Worm (Caenorhabditis elegans) whole organism, L2 larva: Measurements from ENCODE around the gene K09C6.2.

Experiments
- C34F6.9 ChIP-seq: fragments of 150-350 bp; optimal IDR thresholded peaks from 2 replicates; lab custom pipeline; 2014; ENCODE audit warnings: missing biosample characterization, missing genetic modification characterization
- F13H6.1 ChIP-seq: sonication (generic microtip); optimal IDR thresholded peaks from 2 replicates; lab custom pipeline; 2016; ENCODE audit warnings: missing genetic modification characterization, missing compliant biosample characterization
- Y55F3AM.14 ChIP-seq: fragments of 200-800 bp; sonication (Bioruptor generic); optimal IDR thresholded peaks from 2 replicates; lab custom pipeline; 2018; ENCODE audit warnings: mild to moderate bottlenecking, missing genetic modification characterization, missing compliant biosample characterization
- ZK546.5 ChIP-seq: sonication (generic microtip); optimal IDR thresholded peaks from 2 replicates; lab custom pipeline; 2017; ENCODE audit warnings: missing biosample characterization, missing genetic modification characterization
- alr-1 ChIP-seq: fragments of 150-350 bp; optimal IDR thresholded peaks from 2 replicates; lab custom pipeline; 2014; ENCODE audit warnings: missing biosample characterization, missing genetic modification characterization
- aly-2 ChIP-seq: fragments of 150-350 bp; optimal IDR thresholded peaks from 2 replicates; lab custom pipeline; 2014; ENCODE audit warnings: missing biosample characterization, missing genetic modification characterization
- ama-1 ChIP-seq: fragments of 150-350 bp; optimal IDR thresholded peaks from 2 replicates; lab custom pipeline; 2018; ENCODE audit warnings: inconsistent platforms
- blmp-1 ChIP-seq: sonication (generic microtip); optimal IDR thresholded peaks from 2 replicates; lab custom pipeline; 2017; ENCODE audit warnings: missing genetic modification characterization, mild to moderate bottlenecking, missing compliant biosample characterization, antibody characterized with exemption, moderate library complexity; ENCODE audit not compliant: insufficient read depth
- ceh-16 ChIP-seq: fragments of 150-350 bp; optimal IDR thresholded peaks from 2 replicates; lab custom pipeline; 2014; ENCODE audit warnings: missing biosample characterization, missing genetic modification characterization
- ceh-82 ChIP-seq: fragments of 150-350 bp; optimal IDR thresholded peaks from 2 replicates; lab custom pipeline; 2014; ENCODE audit warnings: missing biosample characterization, missing genetic modification characterization
- crh-2 ChIP-seq: sonication (generic microtip); optimal IDR thresholded peaks from 2 replicates; lab custom pipeline; 2017; ENCODE audit warnings: missing biosample characterization, missing genetic modification characterization
- egl-27 ChIP-seq: sonication (generic microtip); optimal IDR thresholded peaks from 3 replicates; lab custom pipeline; 2017; ENCODE audit warnings: missing biosample characterization, missing genetic modification reagents, missing genetic modification characterization
- elt-1 ChIP-seq: fragments of 150-350 bp; optimal IDR thresholded peaks from 2 replicates; lab custom pipeline; 2014; ENCODE audit warnings: missing biosample characterization, missing genetic modification characterization
- elt-3 ChIP-seq: sonication (generic microtip); optimal IDR thresholded peaks from 2 replicates; lab custom pipeline; 2017; ENCODE audit warnings: missing biosample characterization, missing genetic modification characterization
- lin-11 ChIP-seq: fragments of 150-350 bp; sonication (generic microtip); optimal IDR thresholded peaks from 2 replicates; lab custom pipeline; 2014; ENCODE audit warnings: missing biosample characterization, missing genetic modification characterization, inconsistent platforms, mixed read lengths
- lin-39 ChIP-seq: fragments of 150-350 bp; optimal IDR thresholded peaks from 2 replicates; lab custom pipeline; 2014; ENCODE audit warnings: missing biosample characterization, missing genetic modification reagents, missing genetic modification characterization
- mab-5 ChIP-seq: fragments of 150-350 bp; optimal IDR thresholded peaks from 2 replicates; lab custom pipeline; 2014; ENCODE audit warnings: missing biosample characterization, missing genetic modification characterization
- mbf-1 ChIP-seq: sonication (generic microtip); optimal IDR thresholded peaks from 2 replicates; lab custom pipeline; 2017; ENCODE audit warnings: missing biosample characterization, missing genetic modification characterization
- mdl-1 ChIP-seq, 2 experiments: fragments of 150-350 bp in 1 of 2; sonication (generic microtip) in 1 of 2; optimal IDR thresholded peaks; 2 replicates each; lab custom pipeline; 2017; ENCODE audit warnings: missing biosample characterization in 2 of 2, missing genetic modification characterization in 2 of 2
- nhr-11 ChIP-seq: fragments of 150-350 bp; optimal IDR thresholded peaks from 2 replicates; lab custom pipeline; 2014; ENCODE audit warnings: missing biosample characterization, missing genetic modification characterization
- nhr-21 ChIP-seq: fragments of 150-350 bp; optimal IDR thresholded peaks from 2 replicates; lab custom pipeline; 2014; ENCODE audit warnings: missing biosample characterization, missing genetic modification characterization
- nhr-237 ChIP-seq: fragments of 150-350 bp; optimal IDR thresholded peaks from 2 replicates; lab custom pipeline; 2014; ENCODE audit warnings: missing biosample characterization, missing genetic modification characterization
- nhr-25 ChIP-seq: fragments of 150-350 bp; sonication (generic microtip); optimal IDR thresholded peaks from 3 replicates; lab custom pipeline; 2014; ENCODE audit warnings: missing biosample characterization, missing genetic modification characterization
- nhr-6 ChIP-seq: fragments of 150-350 bp; optimal IDR thresholded peaks from 2 replicates; lab custom pipeline; 2014; ENCODE audit warnings: missing biosample characterization, missing genetic modification characterization
- peb-1 ChIP-seq: fragments of 150-350 bp; optimal IDR thresholded peaks from 2 replicates; lab custom pipeline; 2014; ENCODE audit warnings: missing biosample characterization, missing genetic modification characterization
- sem-4 ChIP-seq: fragments of 150-350 bp; optimal IDR thresholded peaks from 2 replicates; lab custom pipeline; 2014; ENCODE audit warnings: missing biosample characterization, missing genetic modification reagents, missing genetic modification characterization
- sma-3 ChIP-seq: sonication (generic microtip); optimal IDR thresholded peaks from 2 replicates; lab custom pipeline; 2016; ENCODE audit warnings: missing genetic modification reagents, missing genetic modification characterization, missing compliant biosample characterization
- sma-9 ChIP-seq, 2 experiments: fragments of 150-350 bp in 1 of 2; sonication (generic microtip) in 1 of 2; optimal IDR thresholded peaks; 2 replicates each; lab custom pipeline; 2014 to 2016; ENCODE audit warnings: missing genetic modification characterization in 2 of 2, mild to moderate bottlenecking in 1 of 2, missing biosample characterization in 1 of 2, missing compliant biosample characterization in 1 of 2, missing genetic modification reagents in 1 of 2, moderate library complexity in 1 of 2
- snpc-4 ChIP-seq: fragments of 150-350 bp; optimal IDR thresholded peaks from 2 replicates; lab custom pipeline; 2014; ENCODE audit warnings: missing biosample characterization, missing genetic modification characterization
- unc-39 ChIP-seq: fragments of 150-350 bp; optimal IDR thresholded peaks from 2 replicates; lab custom pipeline; 2014; ENCODE audit warnings: missing biosample characterization, missing genetic modification characterization
- unc-55 ChIP-seq: fragments of 150-350 bp; sonication (generic microtip); optimal IDR thresholded peaks from 3 replicates; lab custom pipeline; 2014; ENCODE audit warnings: missing biosample characterization, missing genetic modification reagents, missing genetic modification characterization
- unc-62 ChIP-seq: fragments of 150-350 bp; optimal IDR thresholded peaks from 2 replicates; lab custom pipeline; 2014; ENCODE audit warnings: missing biosample characterization, missing genetic modification reagents, missing genetic modification characterization
- zag-1 ChIP-seq: fragments of 150-350 bp; optimal IDR thresholded peaks from 2 replicates; lab custom pipeline; 2014; ENCODE audit warnings: missing biosample characterization, missing genetic modification characterization
- ztf-1 ChIP-seq: fragments of 200-800 bp; sonication (Bioruptor generic); conservative IDR thresholded peaks from 2 replicates; pipeline ENCODE4 v1.3.6; 2022; ENCODE audit warnings: missing genetic modification characterization, missing compliant biosample characterization
- ztf-11 ChIP-seq: sonication (generic microtip); optimal IDR thresholded peaks from 2 replicates; lab custom pipeline; 2017; ENCODE audit warnings: missing biosample characterization, missing genetic modification characterization
- ztf-4 ChIP-seq: fragments of 150-350 bp; optimal IDR thresholded peaks from 2 replicates; lab custom pipeline; 2014; ENCODE audit warnings: missing biosample characterization, missing genetic modification characterization

K09C6.2 gene

ce11 chrV:856549-856948 lies at the start of gene K09C6.2:
K09C6.2 (plus strand) TSS chrV:856849.
- TF ChIP-seq nhr-6 (tag; lab: Kevin White, UChicago), result no peak
- no peak for TF ChIP-seq peb-1
- TF ChIP-seq, all 48 proteins: peak for 0

- no peak for TF ChIP-seq nhr-6 (tag; lab: Kevin White, UChicago)
- TF ChIP-seq ceh-16 (tag; lab: Kevin White, UChicago), result no peak
- TF ChIP-seq aly-2, result no peak
- no peak for TF ChIP-seq lin-39 (tag; lab: Kevin White, UChicago)
- TF ChIP-seq nhr-25 (tag; lab: Kevin White, UChicago), result no peak
- TF ChIP-seq elt-3 (tag; lab: Kevin White, UChicago), result no peak
- TF ChIP-seq Y55F3AM.14 (GFP tag; lab: Kevin White, UChicago), result no peak
- TF ChIP-seq peb-1, result no peak
- TF ChIP-seq blmp-1 (tag; lab: Kevin White, UChicago), result no peak
- no peak for TF ChIP-seq ZK546.5
- no peak for TF ChIP-seq mab-5
- TF ChIP-seq C34F6.9 (tag; lab: Kevin White, UChicago), result no peak
- no peak for TF ChIP-seq mbf-1 (tag; lab: Kevin White, UChicago)
- no peak for TF ChIP-seq ztf-1 (GFP tag; lab: Robert Waterston, UW)
- no peak for TF ChIP-seq alr-1 (tag; lab: Kevin White, UChicago)
These were observed 48.4 kb upstream of the K09C6.2 start for ce11 chrV:808260-808659.

- peak; percentile 11 for TF ChIP-seq F13H6.1 (tag; lab: Kevin White, UChicago)
- no peak for TF ChIP-seq mbf-1 (tag; lab: Kevin White, UChicago)
- TF ChIP-seq unc-55, result peak; percentile 23
These were observed 46.3 kb upstream of the K09C6.2 start, which contains the start of gene R13D11.4 for ce11 chrV:810281-810862. R13D11.4 (plus strand) TSS chrV:810812.

- TF ChIP-seq ceh-82 (tag; lab: Kevin White, UChicago), result no peak
- TF ChIP-seq nhr-6 (tag; lab: Kevin White, UChicago), result no peak
- no peak for TF ChIP-seq nhr-237
- TF ChIP-seq unc-62, result no peak
- no peak for TF ChIP-seq crh-2 (tag; lab: Kevin White, UChicago)
- TF ChIP-seq egl-27 (tag; lab: Kevin White, UChicago), result no peak
- TF ChIP-seq unc-39 (tag; lab: Kevin White, UChicago), result no peak
- TF ChIP-seq C34F6.9 (tag; lab: Kevin White, UChicago), result no peak
- no peak for TF ChIP-seq ZK546.5
- no peak for TF ChIP-seq mbf-1 (tag; lab: Kevin White, UChicago)
- no peak for TF ChIP-seq aly-2
- no peak for TF ChIP-seq ztf-1 (GFP tag; lab: Robert Waterston, UW)
These were observed 43.5 kb upstream of the K09C6.2 start, which contains the start of gene R13D11.10 for ce11 chrV:813101-813500. R13D11.10 (minus strand) TSS chrV:813201.

ce11 chrV:814716-815115 lies 41.9 kb upstream of the K09C6.2 start, which contains the start of gene R13D11.3:
R13D11.3 (plus strand) TSS chrV:815016.
- TF ChIP-seq lin-39 (tag; lab: Kevin White, UChicago) (no peak), nhr-6 (tag; lab: Kevin White, UChicago) (no peak), snpc-4 (tag; lab: Kevin White, UChicago) (no peak), blmp-1 (tag; lab: Kevin White, UChicago) (no peak), ZK546.5 (no peak), ama-1 (no peak), lin-11 (tag; lab: Kevin White, UChicago) (no peak), Y55F3AM.14 (GFP tag; lab: Kevin White, UChicago) (no peak), peb-1 (no peak), mbf-1 (tag; lab: Kevin White, UChicago) (no peak), aly-2 (no peak), alr-1 (tag; lab: Kevin White, UChicago) (no peak), nhr-25 (tag; lab: Kevin White, UChicago) (no peak), zag-1 (no peak), C34F6.9 (tag; lab: Kevin White, UChicago) (no peak), ztf-4 (no peak), sem-4 (tag; lab: Kevin White, UChicago) (no peak)
- TF ChIP-seq, all 48 proteins: peak for 0

- TF ChIP-seq elt-1 (tag; lab: Kevin White, UChicago), result no peak
- no peak for TF ChIP-seq nhr-21 (tag; lab: Kevin White, UChicago)
- TF ChIP-seq ztf-11, result no peak
- no peak for TF ChIP-seq ceh-82 (tag; lab: Kevin White, UChicago)
- TF ChIP-seq lin-11 (tag; lab: Kevin White, UChicago), result no peak
- no peak for TF ChIP-seq sma-3
- no peak for TF ChIP-seq unc-39 (tag; lab: Kevin White, UChicago)
- TF ChIP-seq ZK546.5, result no peak
- TF ChIP-seq nhr-11, result no peak
- no peak for TF ChIP-seq mdl-1 (tag; optimal IDR thresholded peaks at IDR 0.05; lab: Kevin White, UChicago)
- TF ChIP-seq sma-9 (GFP tag; optimal IDR thresholded peaks at IDR 0.05; lab: Kevin White, UChicago), result no peak
- TF ChIP-seq sma-9 (tag; optimal IDR thresholded peaks at IDR 0.05; lab: Kevin White, UChicago), result no peak
These were observed 39.5 kb upstream of the K09C6.2 start, which contains the start of gene R13D11.1 for ce11 chrV:817182-817581. R13D11.1 (plus strand) TSS chrV:817482.
